Worm (Caenorhabditis elegans) whole organism, L1 larva: ENCODE measurements around the gene K04A8.19.

ENCODE experiments used
- C16A3.4 ChIP-seq: fragments of 150-350 bp; optimal IDR thresholded peaks from 2 replicates; lab custom pipeline; 2014; ENCODE audit warnings: missing biosample characterization, missing genetic modification characterization
- aha-1 ChIP-seq: fragments of 150-350 bp; optimal IDR thresholded peaks from 2 replicates; lab custom pipeline; 2014; ENCODE audit warnings: missing biosample characterization, missing genetic modification characterization
- ceh-82 ChIP-seq, 3 experiments: fragments of 150-350 bp in 1 of 3; sonication (generic microtip) in 2 of 3; optimal IDR thresholded peaks; 2 replicates each; lab custom pipeline; 2014 to 2017; ENCODE audit warnings: missing biosample characterization in 3 of 3, missing genetic modification characterization in 3 of 3
- ceh-90 ChIP-seq: sonication (generic microtip); optimal IDR thresholded peaks from 2 replicates; lab custom pipeline; 2016; ENCODE audit warnings: missing genetic modification characterization, missing compliant biosample characterization
- egl-27 ChIP-seq, 2 experiments: fragments of 150-350 bp in 1 of 2; sonication (generic microtip); optimal IDR thresholded peaks; 3 replicates each; lab custom pipeline; 2017 to 2018; ENCODE audit warnings: missing biosample characterization in 2 of 2, missing genetic modification characterization in 2 of 2, missing genetic modification reagents in 2 of 2
- fkh-10 ChIP-seq: sonication (generic microtip); optimal IDR thresholded peaks from 2 replicates; lab custom pipeline; 2017; ENCODE audit warnings: missing biosample characterization, missing genetic modification reagents, missing genetic modification characterization
- lin-39 ChIP-seq: fragments of 150-350 bp; optimal IDR thresholded peaks from 2 replicates; lab custom pipeline; 2014; ENCODE audit warnings: missing biosample characterization, missing genetic modification reagents, missing genetic modification characterization
- mep-1 ChIP-seq: fragments of 150-350 bp; optimal IDR thresholded peaks from 2 replicates; lab custom pipeline; 2014; ENCODE audit warnings: missing biosample characterization, missing genetic modification characterization
- nhr-237 ChIP-seq: fragments of 150-350 bp; optimal IDR thresholded peaks from 2 replicates; lab custom pipeline; 2014; ENCODE audit warnings: missing biosample characterization, missing genetic modification characterization
- nhr-76 ChIP-seq: sonication (generic microtip); optimal IDR thresholded peaks from 2 replicates; lab custom pipeline; 2017; ENCODE audit warnings: missing biosample characterization, missing genetic modification characterization
- nhr-77 ChIP-seq: fragments of 150-350 bp; optimal IDR thresholded peaks from 2 replicates; lab custom pipeline; 2014; ENCODE audit warnings: missing biosample characterization, missing genetic modification characterization
- nhr-84 ChIP-seq: sonication (generic microtip); optimal IDR thresholded peaks from 2 replicates; lab custom pipeline; 2017; ENCODE audit warnings: missing biosample characterization, missing genetic modification characterization
- snpc-4 ChIP-seq: fragments of 150-350 bp; optimal IDR thresholded peaks from 2 replicates; lab custom pipeline; 2014; ENCODE audit warnings: missing biosample characterization, missing genetic modification characterization
- snu-23 ChIP-seq: sonication (generic microtip); optimal IDR thresholded peaks from 2 replicates; lab custom pipeline; 2016; ENCODE audit warnings: missing genetic modification characterization, missing compliant biosample characterization

- TF ChIP-seq ceh-90 (tag; lab: Kevin White, UChicago) (no peak), snu-23 (GFP tag; lab: Kevin White, UChicago) (no peak), C16A3.4 (tag; lab: Kevin White, UChicago) (no peak), nhr-76 (tag; lab: Kevin White, UChicago) (no peak), snpc-4 (tag; lab: Kevin White, UChicago) (no peak), mep-1 (tag; lab: Kevin White, UChicago) (no peak), nhr-237 (tag; lab: Kevin White, UChicago) (no peak), aha-1 (tag; lab: Kevin White, UChicago) (no peak), ceh-82 (tag; optimal IDR thresholded peaks at IDR 0.05; lab: Kevin White, UChicago) (no peak), lin-39 (tag; lab: Kevin White, UChicago) (no peak), nhr-77 (tag; lab: Kevin White, UChicago) (no peak), egl-27 (tag; optimal IDR thresholded peaks at IDR 0.05; lab: Kevin White, UChicago) (no peak), nhr-84 (tag; lab: Kevin White, UChicago) (no peak), fkh-10 (GFP tag; lab: Kevin White, UChicago) (no peak)
Measured at ce11 chrV:6575406-6576130, 21.4 kb upstream of the K04A8.19 start, which contains the start of gene fut-2.
